Fruit fly (Drosophila melanogaster): Measurements from ENCODE around the gene CG3061.

Gene CG3061

dm6 chr3R:14016758-14017406, 15.3 kb upstream of the CG3061 start (continued):
- TF ChIP-seq CG13424 (tag; optimal IDR thresholded peaks at IDR 0.05) (peak; percentile 64), unc-4 (GFP tag; IDR thresholded peaks at IDR 0.05; ENCODE audit: partially characterized antibody) (no peak), Hand (GFP tag; optimal IDR thresholded peaks at IDR 0.05) (no peak), CG15269 (tag; optimal IDR thresholded peaks at IDR 0.05) (peak; percentile 77), D19A (tag; optimal IDR thresholded peaks at IDR 0.05) (peak; percentile 76), CG32772 (GFP tag; IDR thresholded peaks at IDR 0.05) (no peak; the same call in 1 of the 2 replicates), CG10147 (GFP tag; optimal IDR thresholded peaks at IDR 0.05) (no peak), CG8388 (GFP tag; optimal IDR thresholded peaks at IDR 0.05) (no peak), CG3838 (GFP tag; optimal IDR thresholded peaks at IDR 0.05) (no peak), CG6272 (GFP tag; IDR thresholded peaks at IDR 0.05) (no peak), CG8478 (optimal IDR thresholded peaks at IDR 0.05) (no peak), CG4707 (GFP tag; optimal IDR thresholded peaks at IDR 0.05) (peak; percentile 17), dm (GFP tag; optimal IDR thresholded peaks at IDR 0.05) (peak; percentile 8), CG17359 (tag; optimal IDR thresholded peaks at IDR 0.05) (peak; percentile 60), chm (GFP tag; IDR thresholded peaks at IDR 0.05) (peak; percentile 48; the same call in 1 of the 2 replicates), wdn (GFP tag; IDR thresholded peaks at IDR 0.05) (no peak), CG16779 (GFP tag; IDR thresholded peaks at IDR 0.05) (peak; percentile 52; the same call in 1 of the 2 replicates), Optix (GFP tag; IDR thresholded peaks at IDR 0.05) (0 out of 3 replicates have a peak, but pooled peaks have one; percentile 44), CG1647 (GFP tag; optimal IDR thresholded peaks at IDR 0.05) (peak; percentile 40), Mad (GFP tag; optimal IDR thresholded peaks at IDR 0.05) (peak; percentile 8), CG15696 (tag; optimal IDR thresholded peaks at IDR 0.05) (no peak), CG8359 (GFP tag; optimal IDR thresholded peaks at IDR 0.05; ENCODE audit: borderline replicate concordance) (no peak), sim (GFP tag; IDR thresholded peaks at IDR 0.05) (0 out of 2 replicates have a peak, but pooled peaks have one; percentile 12), CG13296 (GFP tag; optimal IDR thresholded peaks at IDR 0.05) (peak; percentile 83), CG7271 (tag; optimal IDR thresholded peaks at IDR 0.05) (no peak), salm (tag; optimal IDR thresholded peaks at IDR 0.05) (peak; percentile 33), stc (GFP tag; IDR thresholded peaks at IDR 0.05) (peak; percentile 37; the same call in 1 of the 2 replicates), prd (optimal IDR thresholded peaks at IDR 0.05) (no peak), prd (GFP tag; IDR thresholded peaks at IDR 0.05) (peak; percentile 29; the same call in 1 of the 3 replicates), pnt (GFP tag; optimal IDR thresholded peaks at IDR 0.05) (peak; percentile 39), E2f1 (GFP tag; IDR thresholded peaks at IDR 0.05) (peak; percentile 57), seq (GFP tag; IDR thresholded peaks at IDR 0.05) (no peak; the same call in 1 of the 2 replicates), al (GFP tag; IDR thresholded peaks at IDR 0.05) (0 out of 2 replicates have a peak, but pooled peaks have one; percentile 18), CG3995 (GFP tag; optimal IDR thresholded peaks at IDR 0.05) (no peak), ro (GFP tag; IDR thresholded peaks at IDR 0.05) (0 out of 2 replicates have a peak, but pooled peaks have one; percentile 11), kah (GFP tag; optimal IDR thresholded peaks at IDR 0.05) (peak; percentile 38), zf30C (GFP tag; optimal IDR thresholded peaks at IDR 0.05) (peak; percentile 60), Blimp-1 (GFP tag; optimal IDR thresholded peaks at IDR 0.05) (peak; percentile 37), Dad (GFP tag; optimal IDR thresholded peaks at IDR 0.05) (peak; percentile 51), CG7357 (GFP tag; IDR thresholded peaks at IDR 0.05) (peak; percentile 55; the same call in 1 of the 3 replicates), pfk (GFP tag; optimal IDR thresholded peaks at IDR 0.05) (peak; percentile 5), CG18764 (GFP tag; optimal IDR thresholded peaks at IDR 0.05) (peak; percentile 7), Opbp (GFP tag; IDR thresholded peaks at IDR 0.05; ENCODE audit: partially characterized antibody) (no peak), Dip3 (GFP tag; optimal IDR thresholded peaks at IDR 0.05) (no peak), grau (tag; optimal IDR thresholded peaks at IDR 0.05) (peak; percentile 58), Doc3 (GFP tag; IDR thresholded peaks at IDR 0.05; ENCODE audit: partially characterized antibody) (no peak), CG7987 (GFP tag; optimal IDR thresholded peaks at IDR 0.05) (peak; percentile 26), pum (GFP tag; optimal IDR thresholded peaks at IDR 0.05) (no peak), tup (GFP tag; optimal IDR thresholded peaks at IDR 0.05) (no peak)
